Fruit fly (Drosophila melanogaster): ENCODE measurements around the gene Fntb.

Fntb gene

dm6 chr3R:16441367-16441923 lies 8.6 kb downstream of the Fntb start, which contains the start of gene ema (continued):
- no peak for TF ChIP-seq prd (optimal IDR thresholded peaks at IDR 0.05)
- peak; percentile 18; the same call in 1 of the 3 replicates for TF ChIP-seq prd (GFP tag; IDR thresholded peaks at IDR 0.05)
- TF ChIP-seq CG15269 (tag; optimal IDR thresholded peaks at IDR 0.05), result no peak
- TF ChIP-seq sr (GFP tag; IDR thresholded peaks at IDR 0.05), result no peak
- no peak for TF ChIP-seq CTCF (GFP tag; optimal IDR thresholded peaks at IDR 0.05)
- TF ChIP-seq CG11504 (tag; optimal IDR thresholded peaks at IDR 0.05), result no peak
- TF ChIP-seq CG15011 (GFP tag; optimal IDR thresholded peaks at IDR 0.05), result no peak
- TF ChIP-seq wor (GFP tag; IDR thresholded peaks at IDR 0.05), result no peak
- TF ChIP-seq Dp (GFP tag; optimal IDR thresholded peaks at IDR 0.05), result peak; percentile 36
- no peak for TF ChIP-seq ranshi (GFP tag; IDR thresholded peaks at IDR 0.05)
- TF ChIP-seq CG12155 (GFP tag; optimal IDR thresholded peaks at IDR 0.05), result no peak
- TF ChIP-seq Fer1 (GFP tag; optimal IDR thresholded peaks at IDR 0.05), result peak; percentile 47
- TF ChIP-seq pan (optimal IDR thresholded peaks at IDR 0.05), result no peak
- TF ChIP-seq pan (GFP tag; optimal IDR thresholded peaks at IDR 0.05 in 1 of 2, IDR thresholded peaks at IDR 0.05 in 1 of 2), result peak in 1 of 2 experiments; percentile 35
- peak; percentile 51 for TF ChIP-seq CG17829 (tag; optimal IDR thresholded peaks at IDR 0.05)
- no peak for TF ChIP-seq Eip74EF (GFP tag; optimal IDR thresholded peaks at IDR 0.05)
- TF ChIP-seq lilli (GFP tag; optimal IDR thresholded peaks at IDR 0.05), result peak; percentile 61
- TF ChIP-seq CG14860 (GFP tag; IDR thresholded peaks at IDR 0.05; ENCODE audit: partially characterized antibody), result no peak
- TF ChIP-seq sna (GFP tag; IDR thresholded peaks at IDR 0.05; ENCODE audit: partially characterized antibody), result 0 out of 2 replicates have a peak, but pooled peaks have one; percentile 21
- TF ChIP-seq CG4328 (GFP tag; optimal IDR thresholded peaks at IDR 0.05), result no peak
- no peak for TF ChIP-seq B-H1 (GFP tag; IDR thresholded peaks at IDR 0.05)
- no peak for TF ChIP-seq CG5180 (GFP tag; optimal IDR thresholded peaks at IDR 0.05)
- TF ChIP-seq croc (GFP tag; conservative IDR thresholded peaks at IDR 0.05), result no peak
- TF ChIP-seq Mes4 (GFP tag; optimal IDR thresholded peaks at IDR 0.05), result peak; percentile 33
- no peak for TF ChIP-seq CG31365 (tag; optimal IDR thresholded peaks at IDR 0.05)
- TF ChIP-seq CG7556 (GFP tag; optimal IDR thresholded peaks at IDR 0.05), result no peak
- no peak for TF ChIP-seq Trl (optimal IDR thresholded peaks at IDR 0.05)
- TF ChIP-seq Trl (GFP tag; optimal IDR thresholded peaks at IDR 0.05), result no peak
- TF ChIP-seq CG10321 (GFP tag; IDR thresholded peaks at IDR 0.05), result no peak
- no peak for TF ChIP-seq inv (GFP tag; IDR thresholded peaks at IDR 0.05; ENCODE audit: partially characterized antibody)
- peak; percentile 17 for TF ChIP-seq pho (GFP tag; optimal IDR thresholded peaks at IDR 0.05)
- peak; percentile 8 for TF ChIP-seq PHDP (tag; optimal IDR thresholded peaks at IDR 0.05)
- TF ChIP-seq CG5953 (GFP tag; IDR thresholded peaks at IDR 0.05), result no peak
- TF ChIP-seq hbn (GFP tag; IDR thresholded peaks at IDR 0.05; ENCODE audit: partially characterized antibody), result no peak
- no peak for TF ChIP-seq stc (GFP tag; IDR thresholded peaks at IDR 0.05)
- no peak for TF ChIP-seq Hr3 (GFP tag; optimal IDR thresholded peaks at IDR 0.05)
- peak; percentile 90 for TF ChIP-seq row (GFP tag; IDR thresholded peaks at IDR 0.05)
- TF ChIP-seq Stat92E (GFP tag; optimal IDR thresholded peaks at IDR 0.05), result peak in 1 of 3 experiments; percentile 10
- no peak for TF ChIP-seq CkIIα-i1 (GFP tag; IDR thresholded peaks at IDR 0.05)
- no peak for TF ChIP-seq CG1832 (GFP tag; optimal IDR thresholded peaks at IDR 0.05)
- TF ChIP-seq Hand (GFP tag; optimal IDR thresholded peaks at IDR 0.05), result no peak
- TF ChIP-seq Lpt (GFP tag; optimal IDR thresholded peaks at IDR 0.05), result no peak
- no peak for TF ChIP-seq Nf-YB (GFP tag; optimal IDR thresholded peaks at IDR 0.05)
- no peak for TF ChIP-seq CG3838 (GFP tag; optimal IDR thresholded peaks at IDR 0.05)
- no peak for TF ChIP-seq Camta (GFP tag; optimal IDR thresholded peaks at IDR 0.05)
- no peak for TF ChIP-seq CG12219 (GFP tag; optimal IDR thresholded peaks at IDR 0.05)
- TF ChIP-seq B-H2 (GFP tag; optimal IDR thresholded peaks at IDR 0.05), result peak; percentile 25
- no peak for TF ChIP-seq CG5245 (GFP tag; optimal IDR thresholded peaks at IDR 0.05)
- no peak for TF ChIP-seq NC2α (GFP tag; optimal IDR thresholded peaks at IDR 0.05)
- peak; percentile 58 for TF ChIP-seq CG4617 (GFP tag; optimal IDR thresholded peaks at IDR 0.05; ENCODE audit: borderline replicate concordance)
- TF ChIP-seq MESR4 (GFP tag; optimal IDR thresholded peaks at IDR 0.05), result peak; percentile 90
- TF ChIP-seq usp (GFP tag; optimal IDR thresholded peaks at IDR 0.05), result no peak

Data from whole organism, embryonic.